Fruit fly (Drosophila melanogaster) whole organism, adult: ENCODE results near the gene hb.
A peak's percentile ranks its signal among the peaks of the same experiment; 100 is the strongest.

Source experiments
- CG11617 ChIP-seq: fragments of 200-800 bp; sonication (Bioruptor generic); optimal IDR thresholded peaks from 2 replicates; lab custom pipeline; 2017; ENCODE audit warnings: mild to moderate bottlenecking, missing biosample characterization, missing genetic modification reagents, missing genetic modification characterization
- CG12768 ChIP-seq: fragments of 200-800 bp; sonication (Bioruptor generic); optimal IDR thresholded peaks from 2 replicates; lab custom pipeline; 2017; ENCODE audit warnings: missing biosample characterization, missing genetic modification characterization, mild to moderate bottlenecking, moderate library complexity, missing genetic modification reagents
- CG14711 ChIP-seq: fragments of 200-800 bp; sonication (Bioruptor generic); optimal IDR thresholded peaks from 2 replicates; lab custom pipeline; 2018; ENCODE audit warnings: missing biosample characterization, mild to moderate bottlenecking, missing genetic modification characterization, moderate library complexity
- CG1620 ChIP-seq: fragments of 200-800 bp; sonication (Bioruptor generic); optimal IDR thresholded peaks from 2 replicates; lab custom pipeline; 2016; ENCODE audit warnings: missing biosample characterization, missing genetic modification characterization
- CG33017 ChIP-seq: fragments of 200-800 bp; sonication (Bioruptor generic); optimal IDR thresholded peaks from 2 replicates; lab custom pipeline; 2018; ENCODE audit warnings: missing biosample characterization, mild to moderate bottlenecking, missing genetic modification characterization, moderate library complexity
- CG5204 ChIP-seq: fragments of 200-800 bp; sonication (Bioruptor generic); optimal IDR thresholded peaks from 2 replicates; lab custom pipeline; 2016; ENCODE audit warnings: missing biosample characterization, missing genetic modification characterization
- CG7045 ChIP-seq: fragments of 200-800 bp; sonication (Bioruptor generic); optimal IDR thresholded peaks from 2 replicates; lab custom pipeline; 2017; ENCODE audit warnings: missing biosample characterization, mild to moderate bottlenecking, missing genetic modification characterization
- CG7101 ChIP-seq: fragments of 200-800 bp; sonication (Bioruptor generic); optimal IDR thresholded peaks from 2 replicates; lab custom pipeline; 2018; ENCODE audit warnings: missing biosample characterization, mild to moderate bottlenecking, missing genetic modification characterization, moderate library complexity
- Clk ChIP-seq: fragments of 200-800 bp; sonication (Bioruptor generic); optimal IDR thresholded peaks from 2 replicates; lab custom pipeline; 2017; ENCODE audit warnings: missing biosample characterization, missing genetic modification characterization
- Crg-1 ChIP-seq: fragments of 200-800 bp; sonication (Bioruptor generic); optimal IDR thresholded peaks from 2 replicates; lab custom pipeline; 2016; ENCODE audit warnings: missing biosample characterization, missing genetic modification characterization
- Hr96 ChIP-seq: fragments of 200-800 bp; sonication (Bioruptor generic); optimal IDR thresholded peaks from 2 replicates; lab custom pipeline; 2016; ENCODE audit warnings: missing biosample characterization, missing genetic modification characterization
- Mnt ChIP-seq: fragments of 200-800 bp; sonication (Bioruptor generic); optimal IDR thresholded peaks from 2 replicates; lab custom pipeline; 2016; ENCODE audit warnings: missing biosample characterization, mild to moderate bottlenecking, missing genetic modification characterization
- bab1 ChIP-seq: fragments of 200-800 bp; sonication (Bioruptor generic); optimal IDR thresholded peaks from 3 replicates; lab custom pipeline; 2019; ENCODE audit warnings: missing biosample characterization, mild to moderate bottlenecking, missing genetic modification characterization, moderate library complexity
- cic ChIP-seq: fragments of 200-800 bp; sonication (Bioruptor generic); optimal IDR thresholded peaks from 2 replicates; lab custom pipeline; 2017; ENCODE audit warnings: missing biosample characterization, mild to moderate bottlenecking, missing genetic modification characterization, moderate library complexity
- cnc ChIP-seq, 2 experiments: fragments of >200 bp; optimal IDR thresholded peaks; 2 replicates each; lab custom pipeline; 2017
- kay ChIP-seq: fragments of 200-800 bp; sonication (Bioruptor generic); peaks from one replicate; lab custom pipeline; 2016; ENCODE audit warnings: missing biosample characterization, missing genetic modification characterization, borderline replicate concordance
- ovo ChIP-seq: fragments of 200-800 bp; sonication (Bioruptor generic); optimal IDR thresholded peaks from 2 replicates; lab custom pipeline; 2016; ENCODE audit warnings: missing biosample characterization, missing genetic modification characterization
- pad ChIP-seq: fragments of 200-800 bp; sonication (Bioruptor generic); optimal IDR thresholded peaks from 3 replicates; lab custom pipeline; 2017; ENCODE audit warnings: missing biosample characterization, missing genetic modification characterization, mild to moderate bottlenecking, moderate library complexity, missing genetic modification reagents
- tj ChIP-seq: fragments of 200-800 bp; sonication (Bioruptor generic); optimal IDR thresholded peaks from 3 replicates; lab custom pipeline; 2017; ENCODE audit warnings: missing biosample characterization, mild to moderate bottlenecking, missing genetic modification characterization, moderate library complexity
- toe ChIP-seq: fragments of 200-800 bp; sonication (Bioruptor generic); optimal IDR thresholded peaks from 2 replicates; lab custom pipeline; 2016; ENCODE audit warnings: missing biosample characterization, missing genetic modification characterization

Gene hb

dm6 chr3R:8697772-8698259, at the start of gene hb:
TSS of gene hb (minus strand) at chr3R:8697822.
- TF ChIP-seq CG5204 (GFP tag; lab: Kevin White, UChicago) (no peak), cic (GFP tag; lab: Kevin White, UChicago) (no peak), ovo (peak; percentile 4), pad (peak; percentile 98)

DNA sequence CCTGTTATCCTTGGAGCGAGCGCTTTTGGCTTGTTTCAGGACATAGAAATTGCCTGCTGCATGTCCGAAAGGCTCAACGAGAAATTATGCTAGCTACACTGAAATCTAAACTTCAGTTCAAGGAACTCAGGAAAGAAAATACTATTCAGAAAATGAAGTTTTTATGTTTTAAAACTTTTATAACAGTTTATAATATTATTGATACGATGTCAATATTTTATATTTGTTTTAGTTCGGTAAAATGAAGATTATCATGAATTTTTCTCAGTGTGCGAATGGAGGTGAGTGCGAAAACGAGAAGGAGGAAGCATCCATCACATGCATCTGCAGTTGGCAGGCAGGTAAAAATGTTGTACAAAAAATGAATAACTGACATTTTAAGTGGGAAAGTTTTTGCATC, 48.7 kb upstream of the hb start:
- TF ChIP-seq CG33017 (tag; lab: Kevin White, UChicago) (peak; percentile 63), CG5204 (GFP tag; lab: Kevin White, UChicago) (peak; percentile 38), cic (GFP tag; lab: Kevin White, UChicago) (no peak), bab1 (GFP tag; lab: Kevin White, UChicago) (peak; percentile 73), CG14711 (peak; percentile 54), toe (no peak), ovo (peak; percentile 47), CG7101 (tag; lab: Kevin White, UChicago) (peak; percentile 34)

DNA sequence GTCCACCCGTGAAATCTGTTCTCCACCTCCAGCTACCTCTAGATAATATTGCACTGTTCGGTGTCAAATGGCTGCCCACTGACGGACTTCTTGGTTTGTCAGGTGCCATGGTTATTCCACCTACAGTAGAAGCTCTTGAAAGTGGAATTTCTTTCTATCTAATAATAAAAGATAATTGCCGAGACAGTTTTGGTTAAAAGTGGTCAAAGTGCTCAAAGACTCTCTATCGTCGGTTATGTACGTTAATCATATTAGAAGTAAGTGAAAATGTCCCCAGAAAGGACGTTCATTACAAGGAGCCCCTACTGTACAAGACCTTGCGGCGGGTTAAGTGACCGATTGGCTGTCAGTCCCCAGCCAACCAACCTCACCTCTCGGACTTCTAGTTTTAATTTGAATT, 46.6 kb upstream of the hb start:
- TF ChIP-seq toe (no peak), CG14711 (no peak), ovo (no peak), Mnt (GFP tag; lab: Kevin White, UChicago) (peak; percentile 3), CG7045 (no peak), CG33017 (tag; lab: Kevin White, UChicago) (no peak), bab1 (GFP tag; lab: Kevin White, UChicago) (peak; percentile 66), CG11617 (no peak), CG7101 (tag; lab: Kevin White, UChicago) (peak; percentile 22), Clk (no peak), CG12768 (peak; percentile 22), cnc (optimal IDR thresholded peaks at IDR 0.05; lab: Kevin White, UChicago) (no peak), Crg-1 (no peak), Hr96 (GFP tag; lab: Kevin White, UChicago) (peak; percentile 20), CG1620 (GFP tag; lab: Kevin White, UChicago) (no peak), pad (no peak), CG5204 (GFP tag; lab: Kevin White, UChicago) (no peak), kay (GFP tag; lab: Kevin White, UChicago) (no peak), cic (GFP tag; lab: Kevin White, UChicago) (no peak)

dm6 chr3R:8742661-8743060, 45.0 kb upstream of the hb start:
- TF ChIP-seq Clk (no peak), pad (no peak)

DNA sequence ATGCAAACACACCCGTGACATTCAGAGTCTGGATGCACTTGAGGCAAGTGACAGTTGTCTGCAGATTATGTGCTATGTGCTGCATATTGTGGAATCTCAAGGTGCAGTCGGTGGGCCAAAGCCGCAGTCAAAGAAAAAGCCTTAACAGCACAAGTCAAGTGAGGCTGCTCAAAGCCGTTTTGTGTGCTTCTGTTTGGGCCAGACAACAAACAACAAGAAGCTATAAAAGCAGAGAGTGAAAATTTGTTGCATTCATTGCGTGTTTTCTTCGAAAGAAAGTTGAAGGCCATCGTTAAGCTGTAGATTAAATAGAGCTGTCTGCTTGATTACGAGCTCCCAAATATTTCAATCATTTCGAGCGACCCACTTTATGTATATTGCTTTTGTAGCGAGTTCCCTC, 44.3 kb upstream of the hb start:
- no peak for TF ChIP-seq cnc (optimal IDR thresholded peaks at IDR 0.05; lab: Kevin White, UChicago)
- TF ChIP-seq cic (GFP tag; lab: Kevin White, UChicago), result no peak
- no peak for TF ChIP-seq toe
- TF ChIP-seq Crg-1, result no peak
- TF ChIP-seq CG7101 (tag; lab: Kevin White, UChicago), result no peak
- TF ChIP-seq ovo, result no peak
- TF ChIP-seq CG14711, result no peak
- no peak for TF ChIP-seq CG33017 (tag; lab: Kevin White, UChicago)
- no peak for TF ChIP-seq Mnt (GFP tag; lab: Kevin White, UChicago)
- TF ChIP-seq Hr96 (GFP tag; lab: Kevin White, UChicago), result no peak
- no peak for TF ChIP-seq Clk
- no peak for TF ChIP-seq CG5204 (GFP tag; lab: Kevin White, UChicago)

- no peak for TF ChIP-seq CG7045
- TF ChIP-seq cnc (optimal IDR thresholded peaks at IDR 0.05; lab: Kevin White, UChicago), result no peak
- no peak for TF ChIP-seq bab1 (GFP tag; lab: Kevin White, UChicago)
- TF ChIP-seq Clk, result no peak
- TF ChIP-seq CG14711, result no peak
- no peak for TF ChIP-seq cic (GFP tag; lab: Kevin White, UChicago)
- TF ChIP-seq CG11617, result no peak
- no peak for TF ChIP-seq Crg-1
- no peak for TF ChIP-seq toe
- TF ChIP-seq Hr96 (GFP tag; lab: Kevin White, UChicago), result no peak
- TF ChIP-seq Mnt (GFP tag; lab: Kevin White, UChicago), result no peak
- TF ChIP-seq tj (GFP tag; lab: Kevin White, UChicago), result no peak
- no peak for TF ChIP-seq CG33017 (tag; lab: Kevin White, UChicago)
- TF ChIP-seq CG7101 (tag; lab: Kevin White, UChicago), result no peak
- no peak for TF ChIP-seq CG12768
- TF ChIP-seq CG5204 (GFP tag; lab: Kevin White, UChicago), result no peak
Observed at dm6 chr3R:8741248-8741647, 43.6 kb upstream of the hb start.

DNA sequence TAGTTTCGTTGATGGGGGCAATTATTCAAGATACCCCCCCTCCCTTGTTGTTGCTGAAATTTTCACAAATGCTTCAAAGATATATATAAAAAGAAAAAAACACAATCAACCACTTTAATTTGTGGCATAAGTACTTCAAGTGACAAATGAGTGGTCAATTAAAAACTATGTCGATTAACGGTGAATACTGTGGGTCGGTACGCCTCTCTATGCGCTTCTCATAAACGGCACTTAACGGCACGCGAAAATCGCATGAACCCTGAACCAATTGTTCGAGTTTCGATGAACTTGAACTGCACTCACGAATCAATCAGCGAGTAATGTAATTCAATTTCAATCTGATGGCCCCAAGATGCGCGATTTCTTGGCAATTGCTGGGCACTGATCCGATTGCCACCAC, 42.5 kb upstream of the hb start:
- TF ChIP-seq cic (GFP tag; lab: Kevin White, UChicago), result no peak
- TF ChIP-seq Clk, result no peak
- TF ChIP-seq kay (GFP tag; lab: Kevin White, UChicago), result peak; percentile 55

DNA sequence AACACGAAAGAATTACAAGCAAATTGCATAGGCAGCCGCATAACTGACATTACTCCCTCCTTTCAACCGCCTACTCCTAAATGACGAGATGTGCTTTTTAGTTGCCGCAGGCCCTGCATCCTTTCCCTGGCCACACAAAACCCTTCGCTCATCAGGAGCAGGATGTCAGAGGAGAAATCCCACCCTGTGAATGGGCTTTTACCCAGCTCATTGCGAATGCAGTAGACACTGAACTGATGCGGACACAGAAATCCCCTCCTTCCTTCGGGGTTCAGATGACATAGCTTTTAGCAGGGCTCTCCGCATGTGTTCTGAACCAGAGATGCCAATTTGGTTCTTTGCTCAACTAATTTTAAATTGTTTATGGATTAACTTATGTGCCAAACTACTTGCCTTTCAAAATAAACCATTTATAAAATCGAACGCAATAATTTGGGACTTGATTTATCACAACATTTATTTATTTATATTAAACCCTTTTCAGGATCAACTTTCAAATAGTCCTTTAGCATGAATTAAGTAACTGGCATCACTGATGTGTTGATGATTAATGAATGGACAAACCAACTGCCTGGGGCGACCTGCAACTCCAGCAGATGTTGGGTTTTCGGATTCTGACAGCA, 41.6 kb upstream of the hb start:
- TF ChIP-seq CG5204 (GFP tag; lab: Kevin White, UChicago) (no peak), CG7101 (tag; lab: Kevin White, UChicago) (no peak), Hr96 (GFP tag; lab: Kevin White, UChicago) (no peak), cic (GFP tag; lab: Kevin White, UChicago) (no peak), CG7045 (no peak), cnc (optimal IDR thresholded peaks at IDR 0.05; lab: Kevin White, UChicago) (no peak), kay (GFP tag; lab: Kevin White, UChicago) (no peak), toe (no peak), CG14711 (no peak), ovo (no peak), CG11617 (no peak), tj (GFP tag; lab: Kevin White, UChicago) (no peak), Mnt (GFP tag; lab: Kevin White, UChicago) (no peak), Crg-1 (no peak), CG1620 (GFP tag; lab: Kevin White, UChicago) (no peak), Clk (no peak), bab1 (GFP tag; lab: Kevin White, UChicago) (no peak), CG33017 (tag; lab: Kevin White, UChicago) (no peak), pad (no peak)
